Worm (Caenorhabditis elegans) whole organism, mixed stage, embryonic: Measurements from ENCODE around the gene K09C6.3.

ENCODE experiments used
- blmp-1 ChIP-seq: fragments of 150-350 bp; optimal IDR thresholded peaks from 2 replicates; lab custom pipeline; 2014; ENCODE audit warnings: missing biosample characterization, missing genetic modification characterization
- ces-1 ChIP-seq: fragments of 150-350 bp; optimal IDR thresholded peaks from 2 replicates; lab custom pipeline; 2014; ENCODE audit warnings: missing biosample characterization, missing genetic modification reagents, missing genetic modification characterization
- lsy-2 ChIP-seq: fragments of 150-350 bp; optimal IDR thresholded peaks from 2 replicates; lab custom pipeline; 2014; ENCODE audit warnings: missing biosample characterization, missing genetic modification characterization
- mab-5 ChIP-seq: fragments of 150-350 bp; optimal IDR thresholded peaks from 2 replicates; lab custom pipeline; 2014; ENCODE audit warnings: missing biosample characterization, missing genetic modification characterization
- mep-1 ChIP-seq: fragments of 150-350 bp; optimal IDR thresholded peaks from 2 replicates; lab custom pipeline; 2017; ENCODE audit warnings: missing biosample characterization, missing genetic modification reagents, missing genetic modification characterization, inconsistent platforms
- mls-2 ChIP-seq: sonication (generic microtip); optimal IDR thresholded peaks from 2 replicates; lab custom pipeline; 2016; ENCODE audit warnings: mild to moderate bottlenecking, missing genetic modification characterization, moderate library complexity, missing compliant biosample characterization
- nhr-237 ChIP-seq: fragments of 150-350 bp; optimal IDR thresholded peaks from 2 replicates; lab custom pipeline; 2014; ENCODE audit warnings: missing biosample characterization, missing genetic modification characterization
- nhr-76 ChIP-seq: sonication (generic microtip); optimal IDR thresholded peaks from 2 replicates; lab custom pipeline; 2017; ENCODE audit warnings: missing biosample characterization, missing genetic modification characterization
- unc-39 ChIP-seq: fragments of 150-350 bp; optimal IDR thresholded peaks from 2 replicates; lab custom pipeline; 2014; ENCODE audit warnings: missing biosample characterization, missing genetic modification characterization
- unc-62 ChIP-seq: fragments of 150-350 bp; optimal IDR thresholded peaks from 2 replicates; lab custom pipeline; 2014; ENCODE audit warnings: missing biosample characterization, missing genetic modification reagents, missing genetic modification characterization
- ztf-11 ChIP-seq: fragments of 150-350 bp; optimal IDR thresholded peaks from 2 replicates; lab custom pipeline; 2014; ENCODE audit warnings: missing biosample characterization, missing genetic modification characterization

DNA sequence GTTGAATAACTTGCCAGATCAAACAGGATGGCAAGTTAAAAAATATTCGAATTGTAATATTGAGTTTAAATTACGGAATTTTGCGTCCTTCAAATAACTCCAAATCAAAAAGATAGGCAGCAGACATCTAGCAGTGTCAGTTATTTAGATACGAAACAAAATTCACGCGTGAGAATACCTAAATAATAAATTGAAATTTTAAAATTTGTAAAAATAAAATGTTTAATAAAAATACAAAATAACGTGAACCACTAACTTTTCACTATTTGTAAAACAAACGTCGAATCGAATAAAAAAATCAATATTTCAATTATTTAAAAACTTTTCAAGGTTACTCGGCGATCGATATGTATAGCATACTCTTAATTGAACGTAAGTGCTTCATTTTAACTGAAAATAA is 23.7 kb downstream of the K09C6.3 start, which contains the start of gene T02B11.9:
- TF ChIP-seq mls-2 (tag; lab: Kevin White, UChicago), result no peak
- TF ChIP-seq nhr-76 (tag; lab: Kevin White, UChicago), result no peak
- TF ChIP-seq ztf-11 (tag; lab: Kevin White, UChicago), result no peak
- TF ChIP-seq ces-1 (GFP tag; lab: Kevin White, UChicago), result no peak
- no peak for TF ChIP-seq blmp-1 (tag; lab: Kevin White, UChicago)
- TF ChIP-seq unc-39 (tag; lab: Kevin White, UChicago), result no peak
- no peak for TF ChIP-seq nhr-237 (tag; lab: Kevin White, UChicago)
- no peak for TF ChIP-seq lsy-2 (tag; lab: Kevin White, UChicago)
- TF ChIP-seq unc-62 (GFP tag; lab: Kevin White, UChicago), result no peak
- TF ChIP-seq mab-5, result no peak
- TF ChIP-seq mep-1, result no peak
